Worm (Caenorhabditis elegans) whole organism, L4 larva: ENCODE measurements around the gene dgk-5.
A peak's percentile ranks its signal among the peaks of the same experiment; 100 is the strongest.

Source experiments
- F37D6.2 ChIP-seq: sonication (generic microtip); optimal IDR thresholded peaks from 2 replicates; lab custom pipeline; 2016; ENCODE audit warnings: mild to moderate bottlenecking, missing genetic modification characterization, missing compliant biosample characterization
- F49E8.2 ChIP-seq: sonication (generic microtip); optimal IDR thresholded peaks from 2 replicates; lab custom pipeline; 2016; ENCODE audit warnings: missing compliant biosample characterization, mild to moderate bottlenecking, missing genetic modification characterization, borderline replicate concordance
- Y75B8A.6 ChIP-seq: fragments of 200-800 bp; sonication (Bioruptor generic); IDR thresholded peaks from 2 replicates; pipeline ENCODE4 v1.3.6; 2022; ENCODE audit warnings: missing genetic modification reagents, missing genetic modification characterization, missing compliant biosample characterization
- ZK546.5 ChIP-seq, 2 experiments: sonication (generic microtip); optimal IDR thresholded peaks; 2 replicates each; lab custom pipeline; 2017; ENCODE audit warnings: missing biosample characterization in 2 of 2, missing genetic modification characterization in 2 of 2
- aly-2 ChIP-seq: sonication (generic microtip); optimal IDR thresholded peaks from 2 replicates; lab custom pipeline; 2018; ENCODE audit warnings: missing biosample characterization, missing genetic modification characterization
- ama-1 ChIP-seq: fragments of 150-350 bp; optimal IDR thresholded peaks from 2 replicates; lab custom pipeline; 2014; ENCODE audit warnings: inconsistent platforms, mixed read lengths
- arid-1 ChIP-seq: fragments of 200-800 bp; sonication (Bioruptor generic); conservative IDR thresholded peaks from 2 replicates; pipeline ENCODE4 v1.3.6; 2022; ENCODE audit warnings: missing genetic modification reagents, missing genetic modification characterization, missing compliant biosample characterization
- ceh-44 ChIP-seq: fragments of 200-800 bp; sonication (Bioruptor generic); IDR thresholded peaks from 2 replicates; pipeline ENCODE4 v1.3.6; 2022; ENCODE audit warnings: missing genetic modification reagents, missing genetic modification characterization, missing compliant biosample characterization
- ceh-62 ChIP-seq: sonication (generic microtip); optimal IDR thresholded peaks from 2 replicates; lab custom pipeline; 2017; ENCODE audit warnings: missing biosample characterization, missing genetic modification characterization
- ceh-82 ChIP-seq: sonication (generic microtip); optimal IDR thresholded peaks from 2 replicates; lab custom pipeline; 2017; ENCODE audit warnings: missing biosample characterization, missing genetic modification characterization
- daf-12 ChIP-seq: fragments of 150-350 bp; optimal IDR thresholded peaks from 2 replicates; lab custom pipeline; 2014; ENCODE audit warnings: missing biosample characterization, missing genetic modification reagents, missing genetic modification characterization
- daf-16 ChIP-seq, 3 experiments: sonication (generic microtip); optimal IDR thresholded peaks; 2 replicates each; lab custom pipeline; 2016 to 2017; ENCODE audit warnings: missing genetic modification characterization in 3 of 3, missing genetic modification reagents in 3 of 3, mild to moderate bottlenecking in 2 of 3, missing compliant biosample characterization in 2 of 3, missing biosample characterization in 1 of 3, moderate library complexity in 1 of 3
- dmd-6 ChIP-seq: fragments of 200-800 bp; sonication (Bioruptor generic); IDR thresholded peaks from 2 replicates; pipeline ENCODE4 v1.3.6; 2022; ENCODE audit warnings: missing genetic modification reagents, missing genetic modification characterization, missing compliant biosample characterization
- duxl-1 ChIP-seq: sonication (generic microtip); optimal IDR thresholded peaks from 2 replicates; lab custom pipeline; 2016; ENCODE audit warnings: mild to moderate bottlenecking, missing genetic modification characterization, moderate library complexity, missing compliant biosample characterization; ENCODE audit not compliant: poor library complexity
- dve-1 ChIP-seq: sonication (generic microtip); optimal IDR thresholded peaks from 2 replicates; lab custom pipeline; 2017; ENCODE audit warnings: antibody characterized with exemption, mild to moderate bottlenecking, missing genetic modification characterization, missing compliant biosample characterization; ENCODE audit not compliant: insufficient read depth
- egl-43 ChIP-seq: fragments of 200-800 bp; sonication (Bioruptor generic); IDR thresholded peaks from 2 replicates; pipeline ENCODE4 v1.3.6; 2022; ENCODE audit warnings: missing genetic modification reagents, missing genetic modification characterization, missing compliant biosample characterization
- fkh-10 ChIP-seq: fragments of 150-350 bp; optimal IDR thresholded peaks from 2 replicates; lab custom pipeline; 2014; ENCODE audit warnings: missing biosample characterization, missing genetic modification reagents, missing genetic modification characterization
- fos-1 ChIP-seq: fragments of 150-350 bp; optimal IDR thresholded peaks from 2 replicates; lab custom pipeline; 2014; ENCODE audit warnings: missing biosample characterization, missing genetic modification characterization
- hlh-11 ChIP-seq: fragments of 200-800 bp; sonication (Bioruptor generic); optimal IDR thresholded peaks from 2 replicates; lab custom pipeline; 2018; ENCODE audit warnings: mild to moderate bottlenecking, missing genetic modification characterization, missing compliant biosample characterization
- hlh-30 ChIP-seq: sonication (generic microtip); optimal IDR thresholded peaks from 2 replicates; lab custom pipeline; 2017; ENCODE audit warnings: antibody characterized with exemption, mild to moderate bottlenecking, missing genetic modification characterization, missing compliant biosample characterization; ENCODE audit not compliant: insufficient read depth
- lim-7 ChIP-seq: fragments of 200-800 bp; sonication (Bioruptor generic); IDR thresholded peaks from 2 replicates; pipeline ENCODE4 v1.3.6; 2022; ENCODE audit warnings: missing genetic modification characterization, missing compliant biosample characterization
- lin-1 ChIP-seq: fragments of 200-800 bp; sonication (Bioruptor generic); IDR thresholded peaks from 2 replicates; pipeline ENCODE4 v1.3.6; 2022; ENCODE audit warnings: missing genetic modification reagents, missing genetic modification characterization, missing compliant biosample characterization
- lin-38 ChIP-seq: fragments of 200-800 bp; sonication (Bioruptor generic); IDR thresholded peaks from 2 replicates; pipeline ENCODE4 v1.3.6; 2022; ENCODE audit warnings: missing genetic modification reagents, missing genetic modification characterization, missing compliant biosample characterization
- lsy-2 ChIP-seq, 2 experiments: fragments of 150-350 bp in 1 of 2; sonication (generic microtip) in 1 of 2; optimal IDR thresholded peaks; 2 replicates each; lab custom pipeline; 2014 to 2017; ENCODE audit warnings: missing biosample characterization in 2 of 2, missing genetic modification characterization in 2 of 2
- mes-2 ChIP-seq: sonication (generic microtip); optimal IDR thresholded peaks from 2 replicates; lab custom pipeline; 2016; ENCODE audit warnings: missing genotype, mild to moderate bottlenecking, missing genetic modification characterization, missing compliant biosample characterization; ENCODE audit not compliant: poor library complexity, severe bottlenecking
- nhr-11 ChIP-seq: fragments of 150-350 bp; optimal IDR thresholded peaks from 2 replicates; lab custom pipeline; 2014; ENCODE audit warnings: missing biosample characterization, missing genetic modification characterization
- nhr-28 ChIP-seq: fragments of 150-350 bp; optimal IDR thresholded peaks from 2 replicates; lab custom pipeline; 2014; ENCODE audit warnings: missing biosample characterization, missing genetic modification characterization
- nhr-6 ChIP-seq: fragments of 150-350 bp; optimal IDR thresholded peaks from 2 replicates; lab custom pipeline; 2014; ENCODE audit warnings: missing biosample characterization, missing genetic modification characterization
- nhr-77 ChIP-seq: fragments of 150-350 bp; optimal IDR thresholded peaks from 2 replicates; lab custom pipeline; 2014; ENCODE audit warnings: missing biosample characterization, missing genetic modification characterization
- pha-4 ChIP-seq, 2 experiments: fragments of 150-350 bp in 1 of 2; fragments of 200-800 bp in 1 of 2; sonication (Bioruptor generic) in 1 of 2; IDR thresholded peaks in 1 of 2; optimal IDR thresholded peaks in 1 of 2; 2 replicates each; pipeline versions ENCODE4 v1.3.6 to Lab custom; 2014 to 2022; ENCODE audit warnings: missing genetic modification characterization in 2 of 2, missing genetic modification reagents in 2 of 2, missing biosample characterization in 1 of 2, missing compliant biosample characterization in 1 of 2
- php-3 ChIP-seq: fragments of 200-800 bp; sonication (Bioruptor generic); IDR thresholded peaks from 2 replicates; pipeline ENCODE4 v1.3.6; 2022; ENCODE audit warnings: missing genetic modification reagents, missing genetic modification characterization, missing compliant biosample characterization
- pqm-1 ChIP-seq: sonication (generic microtip); optimal IDR thresholded peaks from 2 replicates; lab custom pipeline; 2017; ENCODE audit warnings: missing biosample characterization, missing genetic modification characterization
- sdz-12 ChIP-seq: fragments of 200-800 bp; sonication (Bioruptor generic); optimal IDR thresholded peaks from 2 replicates; lab custom pipeline; 2018; ENCODE audit warnings: mild to moderate bottlenecking, missing genetic modification characterization, missing compliant biosample characterization
- skn-1 ChIP-seq: fragments of 150-350 bp; optimal IDR thresholded peaks from 2 replicates; lab custom pipeline; 2014; ENCODE audit warnings: missing biosample characterization, missing genetic modification characterization
- snpc-1.2 ChIP-seq: fragments of 200-800 bp; sonication (Bioruptor generic); IDR thresholded peaks from 2 replicates; pipeline ENCODE4 v1.3.6; 2022; ENCODE audit warnings: missing genetic modification reagents, missing genetic modification characterization, missing compliant biosample characterization
- unc-130 ChIP-seq: sonication (generic microtip); optimal IDR thresholded peaks from 2 replicates; lab custom pipeline; 2016; ENCODE audit warnings: missing genetic modification reagents, missing genetic modification characterization, missing compliant biosample characterization
- vab-7 ChIP-seq: fragments of 200-800 bp; sonication (Bioruptor generic); IDR thresholded peaks from 2 replicates; pipeline ENCODE4 v1.3.6; 2022; ENCODE audit warnings: missing genetic modification reagents, missing genetic modification characterization, missing compliant biosample characterization
- zfp-2 ChIP-seq: sonication (generic microtip); optimal IDR thresholded peaks from 2 replicates; lab custom pipeline; 2016; ENCODE audit warnings: mild to moderate bottlenecking, missing genetic modification characterization, missing compliant biosample characterization

dgk-5 gene

DNA sequence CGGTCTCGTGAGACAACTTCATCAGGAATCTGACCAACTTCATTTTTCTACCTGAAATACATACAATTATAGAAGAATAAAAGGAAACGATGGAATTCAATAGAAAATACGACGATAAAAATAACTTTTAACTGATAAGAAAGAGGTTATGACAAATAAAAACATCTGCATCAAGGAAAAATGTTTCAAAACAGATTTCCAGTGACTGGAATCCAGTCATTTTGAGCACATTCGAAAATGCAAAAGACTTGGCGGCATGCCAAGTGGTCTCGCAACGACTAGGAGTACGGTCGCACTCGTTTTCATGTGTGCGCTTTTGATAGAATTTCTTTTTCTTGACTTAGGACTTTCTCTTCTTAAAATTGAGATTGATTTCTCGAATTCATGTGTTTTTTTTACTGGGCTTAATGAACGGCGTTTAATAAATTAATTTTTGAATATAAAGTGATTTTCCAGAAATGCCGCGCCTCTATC, 18.9 kb upstream of the dgk-5 start, which contains the start of the genes snr-3 and rsp-5 (continued):
- TF ChIP-seq lsy-2 (tag; optimal IDR thresholded peaks at IDR 0.05; lab: Kevin White, UChicago) (peak; percentile 92 to 99), zfp-2 (tag; lab: Kevin White, UChicago) (peak; percentile 29), arid-1 (0 out of 2 replicates have a peak, but pooled peaks have one; percentile 50), hlh-30 (peak; percentile 76), pha-4 (GFP tag; IDR thresholded peaks at IDR 0.05; lab: Robert Waterston, UW) (no peak), pha-4 (tag; optimal IDR thresholded peaks at IDR 0.05; lab: Kevin White, UChicago) (peak; percentile 91), snpc-1.2 (GFP tag; lab: Robert Waterston, UW) (no peak; the same call in 1 of the 2 replicates), nhr-11 (tag; lab: Kevin White, UChicago) (peak; percentile 30), lim-7 (no peak), ceh-82 (tag; lab: Kevin White, UChicago) (no peak), fos-1 (no peak), Y75B8A.6 (GFP tag; lab: Robert Waterston, UW) (no peak), egl-43 (GFP tag; lab: Robert Waterston, UW) (no peak), F37D6.2 (tag; lab: Kevin White, UChicago) (no peak), vab-7 (GFP tag; lab: Robert Waterston, UW) (no peak), F49E8.2 (tag; lab: Kevin White, UChicago) (no peak), daf-16 (GFP tag; optimal IDR thresholded peaks at IDR 0.05; lab: Kevin White, UChicago) (no peak), daf-16 (tag; optimal IDR thresholded peaks at IDR 0.05; lab: Kevin White, UChicago) (peak; percentile 40), fkh-10 (GFP tag; lab: Kevin White, UChicago) (peak; percentile 7), ceh-62 (tag; lab: Kevin White, UChicago) (no peak), nhr-77 (tag; lab: Kevin White, UChicago) (peak; percentile 77), sdz-12 (GFP tag; lab: Kevin White, UChicago) (no peak), ZK546.5 (tag; optimal IDR thresholded peaks at IDR 0.05; lab: Kevin White, UChicago) (no peak), lin-1 (no peak), dve-1 (tag; lab: Kevin White, UChicago) (peak; percentile 73), unc-130 (GFP tag; lab: Kevin White, UChicago) (peak; percentile 23), aly-2 (tag; lab: Kevin White, UChicago) (no peak), lin-38 (GFP tag; lab: Robert Waterston, UW) (peak; percentile 72), pqm-1 (no peak), nhr-6 (tag; lab: Kevin White, UChicago) (peak; percentile 83), duxl-1 (tag; lab: Kevin White, UChicago) (peak; percentile 24)
- TF ChIP-seq, all 104 proteins: peak for 29

DNA sequence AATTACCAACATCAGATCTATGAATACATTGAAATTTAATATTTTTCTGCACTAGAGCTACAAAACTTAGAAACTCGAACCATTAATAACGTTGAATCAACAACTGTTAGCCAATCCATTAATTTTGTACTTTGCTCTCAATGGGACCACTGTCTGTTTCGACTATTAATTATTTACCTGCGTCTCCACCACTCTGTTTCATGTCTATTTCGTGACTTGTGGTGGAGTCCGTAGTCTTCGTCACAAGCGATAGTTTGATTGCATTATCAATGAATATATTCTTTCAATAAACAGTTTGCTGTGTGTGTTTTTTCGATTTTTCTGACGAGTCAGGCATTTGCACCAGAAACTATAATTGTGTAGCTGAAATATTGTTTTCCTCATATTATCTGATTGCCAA, 15.5 kb upstream of the dgk-5 start:
- TF ChIP-seq pqm-1, result peak; percentile 83
- peak; percentile 61 for TF ChIP-seq hlh-11 (tag; lab: Kevin White, UChicago)
- 0 out of 2 replicates have a peak, but pooled peaks have one; percentile 8 for TF ChIP-seq php-3 (GFP tag; lab: Robert Waterston, UW)
- TF ChIP-seq ceh-44 (GFP tag; lab: Robert Waterston, UW), result no peak
- TF ChIP-seq ama-1 (lab: Kevin White, UChicago), result no peak
- TF ChIP-seq ZK546.5 (tag; optimal IDR thresholded peaks at IDR 0.05; lab: Kevin White, UChicago), result no peak
- peak; percentile 99 for TF ChIP-seq nhr-28 (tag; lab: Kevin White, UChicago)
- TF ChIP-seq mes-2 (tag; lab: Kevin White, UChicago), result no peak
- TF ChIP-seq nhr-77 (tag; lab: Kevin White, UChicago), result peak; percentile 37
- no peak for TF ChIP-seq snpc-1.2 (GFP tag; lab: Robert Waterston, UW)
- no peak for TF ChIP-seq daf-16 (GFP tag; optimal IDR thresholded peaks at IDR 0.05; lab: Kevin White, UChicago)
- peak; percentile 56 for TF ChIP-seq daf-16 (tag; optimal IDR thresholded peaks at IDR 0.05; lab: Kevin White, UChicago)
- peak; percentile 25 for TF ChIP-seq dve-1 (tag; lab: Kevin White, UChicago)
- no peak for TF ChIP-seq daf-12 (tag; lab: Kevin White, UChicago)
- peak; percentile 58 for TF ChIP-seq dmd-6 (GFP tag; lab: Robert Waterston, UW)
- no peak for TF ChIP-seq skn-1 (tag; lab: Kevin White, UChicago)
